Worm (Caenorhabditis elegans): Measurements from ENCODE around the gene grl-30.

- TF ChIP-seq cog-1 (tag; optimal IDR thresholded peaks at IDR 0.05), result no peak
- TF ChIP-seq tab-1 (GFP tag; IDR thresholded peaks at IDR 0.05), result no peak
- TF ChIP-seq ztf-29 (GFP tag; IDR thresholded peaks at IDR 0.05), result no peak
- TF ChIP-seq klf-2 (GFP tag; conservative IDR thresholded peaks at IDR 0.05), result no peak
- TF ChIP-seq flt-1 (GFP tag; IDR thresholded peaks at IDR 0.05), result no peak
Measured at ce11 chrV:3580385-3580784, 24.3 kb downstream of the grl-30 start.

Data from whole organism, midembryonic.